Fruit fly (Drosophila melanogaster) whole organism, pupa: ENCODE measurements around the gene smog.

Experiments
- CG10348 ChIP-seq: fragments of 200-800 bp; sonication (Bioruptor generic); IDR thresholded peaks from 2 replicates; pipeline ENCODE4 v1.3.6; 2022; ENCODE audit warnings: missing biosample characterization, missing genetic modification characterization
- CG12605 ChIP-seq: fragments of 200-800 bp; sonication (Bioruptor generic); IDR thresholded peaks from 2 replicates; pipeline ENCODE4 v1.3.6; 2022; ENCODE audit warnings: missing biosample characterization, missing genetic modification characterization
- CG13204 ChIP-seq: fragments of 200-800 bp; sonication (Bioruptor generic); optimal IDR thresholded peaks from 2 replicates; lab custom pipeline; 2018; ENCODE audit warnings: missing biosample characterization, mild to moderate bottlenecking, missing genetic modification characterization, moderate library complexity
- CG14655 ChIP-seq: fragments of 200-800 bp; sonication (Bioruptor generic); optimal IDR thresholded peaks from 3 replicates; lab custom pipeline; 2017; ENCODE audit warnings: mild to moderate bottlenecking, missing biosample characterization, missing genetic modification reagents, missing genetic modification characterization
- CG15710 ChIP-seq: fragments of 200-800 bp; sonication (Bioruptor generic); optimal IDR thresholded peaks from 2 replicates; lab custom pipeline; 2018; ENCODE audit warnings: missing biosample characterization, mild to moderate bottlenecking, missing genetic modification characterization, moderate library complexity
- CG17806 ChIP-seq: fragments of 200-800 bp; sonication (Bioruptor generic); optimal IDR thresholded peaks from 2 replicates; lab custom pipeline; 2018; ENCODE audit warnings: missing biosample characterization, mild to moderate bottlenecking, missing genetic modification characterization, moderate library complexity
- CG32121 ChIP-seq: fragments of 200-800 bp; sonication (Bioruptor generic); IDR thresholded peaks from 2 replicates; pipeline ENCODE4 v1.3.6; 2022; ENCODE audit warnings: missing biosample characterization, missing genetic modification characterization
- CG34367 ChIP-seq: fragments of 200-800 bp; sonication (Bioruptor generic); optimal IDR thresholded peaks from 2 replicates; lab custom pipeline; 2018; ENCODE audit warnings: missing biosample characterization, mild to moderate bottlenecking, missing genetic modification characterization
- CG4496 ChIP-seq: fragments of 200-800 bp; sonication (Bioruptor generic); IDR thresholded peaks from 3 replicates; pipeline ENCODE4 v1.3.6; 2022; ENCODE audit warnings: missing biosample characterization, missing genetic modification characterization
- CG8159 ChIP-seq: fragments of 200-800 bp; sonication (Bioruptor generic); optimal IDR thresholded peaks from 3 replicates; lab custom pipeline; 2018; ENCODE audit warnings: missing biosample characterization, mild to moderate bottlenecking, missing genetic modification characterization, moderate library complexity
- CG8301 ChIP-seq: fragments of 200-800 bp; sonication (Bioruptor generic); optimal IDR thresholded peaks from 2 replicates; lab custom pipeline; 2018; ENCODE audit warnings: missing biosample characterization, mild to moderate bottlenecking, missing genetic modification characterization
- CG9948 ChIP-seq: fragments of 200-800 bp; sonication (Bioruptor generic); optimal IDR thresholded peaks from 2 replicates; lab custom pipeline; 2018; ENCODE audit warnings: missing biosample characterization, mild to moderate bottlenecking, missing genetic modification characterization, moderate library complexity
- D1 ChIP-seq: fragments of 200-800 bp; sonication (Bioruptor generic); optimal IDR thresholded peaks from 2 replicates; lab custom pipeline; 2018; ENCODE audit warnings: missing biosample characterization, mild to moderate bottlenecking, missing genetic modification characterization, moderate library complexity
- EcR ChIP-seq: fragments of 200-800 bp; sonication (Bioruptor generic); optimal IDR thresholded peaks from 3 replicates; lab custom pipeline; 2019; ENCODE audit warnings: missing biosample characterization, missing genetic modification characterization, mild to moderate bottlenecking, moderate library complexity, missing genetic modification reagents
- Ets98B ChIP-seq: fragments of 200-800 bp; sonication (Bioruptor generic); IDR thresholded peaks from 2 replicates; pipeline ENCODE4 v1.3.6; 2022; ENCODE audit warnings: missing biosample characterization, missing genetic modification characterization
- Pif1A ChIP-seq: fragments of 200-800 bp; sonication (Bioruptor generic); optimal IDR thresholded peaks from 3 replicates; lab custom pipeline; 2016; ENCODE audit warnings: missing biosample characterization, missing genetic modification characterization
- Pif1B ChIP-seq: fragments of 200-800 bp; sonication (Bioruptor generic); optimal IDR thresholded peaks from 3 replicates; lab custom pipeline; 2016; ENCODE audit warnings: missing biosample characterization, missing genetic modification characterization
- Snoo ChIP-seq: fragments of 200-800 bp; sonication (Bioruptor generic); optimal IDR thresholded peaks from 3 replicates; lab custom pipeline; 2017; ENCODE audit warnings: missing biosample characterization, mild to moderate bottlenecking, missing genetic modification characterization, inconsistent platforms
- fd96Ca ChIP-seq: fragments of 200-800 bp; sonication (Bioruptor generic); IDR thresholded peaks from 3 replicates; pipeline ENCODE4 v1.3.6; 2022; ENCODE audit warnings: missing biosample characterization, missing genetic modification characterization
- gl ChIP-seq: fragments of 200-800 bp; sonication (Bioruptor generic); optimal IDR thresholded peaks from 2 replicates; lab custom pipeline; 2018; ENCODE audit warnings: missing biosample characterization, mild to moderate bottlenecking, missing genetic modification characterization
- rn ChIP-seq: fragments of 200-800 bp; sonication (Bioruptor generic); IDR thresholded peaks from 2 replicates; pipeline ENCODE4 v1.3.6; 2022; ENCODE audit warnings: missing biosample characterization, missing genetic modification characterization

Gene smog

DNA sequence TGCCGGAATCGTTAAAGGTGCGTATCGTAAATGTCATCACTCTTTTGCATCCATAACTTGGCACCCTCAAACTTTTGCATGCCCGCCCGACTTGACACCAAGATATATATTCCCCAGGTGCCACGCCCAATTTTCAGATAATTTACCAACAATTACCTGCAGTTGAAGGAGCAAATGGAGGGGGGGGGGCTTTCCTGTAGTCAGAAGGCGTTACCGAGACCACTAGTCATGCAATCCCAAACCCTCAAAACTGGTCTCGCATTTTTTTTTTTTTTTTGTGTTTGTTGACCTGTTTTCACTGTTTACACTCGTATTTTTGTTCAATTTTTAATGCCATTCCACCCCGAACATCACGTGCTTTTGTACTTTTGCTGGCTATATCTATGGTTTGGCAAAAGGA lies 27.0 kb upstream of the smog start:
- TF ChIP-seq CG32121 (GFP tag; lab: Robert Waterston, UW): no peak
- TF ChIP-seq EcR (GFP tag; lab: Kevin White, UChicago): peak; percentile 21

DNA sequence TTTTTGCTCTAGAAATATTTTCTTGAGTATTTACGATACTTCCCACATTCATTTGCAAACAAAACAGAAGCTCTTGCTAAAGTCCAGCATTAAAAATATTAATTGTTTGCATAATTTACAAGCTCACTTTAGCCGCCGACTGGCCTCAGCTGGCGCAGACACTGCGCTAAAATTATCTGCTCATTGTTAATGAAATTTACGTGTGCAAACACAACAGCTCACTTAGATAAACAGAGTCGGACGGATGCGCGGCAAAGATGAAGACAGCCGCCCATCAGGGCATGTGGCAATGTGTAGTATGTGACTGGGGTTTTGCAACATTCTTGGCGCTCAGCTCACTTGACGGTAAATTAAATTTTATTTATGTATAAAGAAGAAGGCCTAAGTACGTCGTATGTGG lies 23.6 kb upstream of the smog start:
- TF ChIP-seq gl (tag; lab: Kevin White, UChicago) (no peak), D1 (no peak), rn (GFP tag; lab: Robert Waterston, UW) (no peak), CG4496 (GFP tag; lab: Robert Waterston, UW) (no peak), CG32121 (GFP tag; lab: Robert Waterston, UW) (no peak), CG8301 (tag; lab: Kevin White, UChicago) (no peak)

DNA sequence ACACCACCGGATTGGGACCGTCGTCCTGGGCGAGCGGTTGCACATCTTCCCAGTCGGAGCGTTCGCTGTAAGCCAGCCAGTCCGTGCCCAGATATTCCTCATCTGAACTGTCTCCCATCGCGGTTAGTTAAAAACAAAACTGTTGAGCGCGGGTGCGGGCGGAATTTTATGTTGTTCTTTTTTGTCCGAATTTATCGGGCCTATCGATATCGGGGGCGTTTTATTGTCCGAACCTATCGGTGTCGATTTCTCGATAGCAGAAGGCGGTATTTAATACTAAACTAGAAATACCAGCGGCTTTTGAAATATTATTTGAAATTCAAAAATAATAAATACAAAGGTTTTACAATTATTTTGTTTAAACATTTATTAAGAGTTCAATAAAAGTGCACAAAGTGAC lies 22.2 kb upstream of the smog start, which contains the start of gene Fnta:
Fnta (minus strand) TSS at position 204 of the 400 bp plus-strand sequence.
- TF ChIP-seq Pif1A (GFP tag; lab: Kevin White, UChicago) (no peak), CG14655 (GFP tag; lab: Kevin White, UChicago) (no peak), CG8301 (tag; lab: Kevin White, UChicago) (no peak), Pif1B (GFP tag; lab: Kevin White, UChicago) (no peak), CG12605 (no peak), CG4496 (GFP tag; lab: Robert Waterston, UW) (peak; percentile 25; the same call in 2 of the 3 replicates), EcR (GFP tag; lab: Kevin White, UChicago) (peak; percentile 30), CG17806 (tag; lab: Kevin White, UChicago) (no peak), gl (tag; lab: Kevin White, UChicago) (no peak), D1 (no peak), fd96Ca (GFP tag; lab: Robert Waterston, UW) (no peak), rn (GFP tag; lab: Robert Waterston, UW) (no peak), CG9948 (tag; lab: Kevin White, UChicago) (no peak), Ets98B (no peak), CG34367 (tag; lab: Kevin White, UChicago) (no peak), CG13204 (GFP tag; lab: Kevin White, UChicago) (no peak), Snoo (tag; lab: Kevin White, UChicago) (no peak), CG8159 (no peak)

DNA sequence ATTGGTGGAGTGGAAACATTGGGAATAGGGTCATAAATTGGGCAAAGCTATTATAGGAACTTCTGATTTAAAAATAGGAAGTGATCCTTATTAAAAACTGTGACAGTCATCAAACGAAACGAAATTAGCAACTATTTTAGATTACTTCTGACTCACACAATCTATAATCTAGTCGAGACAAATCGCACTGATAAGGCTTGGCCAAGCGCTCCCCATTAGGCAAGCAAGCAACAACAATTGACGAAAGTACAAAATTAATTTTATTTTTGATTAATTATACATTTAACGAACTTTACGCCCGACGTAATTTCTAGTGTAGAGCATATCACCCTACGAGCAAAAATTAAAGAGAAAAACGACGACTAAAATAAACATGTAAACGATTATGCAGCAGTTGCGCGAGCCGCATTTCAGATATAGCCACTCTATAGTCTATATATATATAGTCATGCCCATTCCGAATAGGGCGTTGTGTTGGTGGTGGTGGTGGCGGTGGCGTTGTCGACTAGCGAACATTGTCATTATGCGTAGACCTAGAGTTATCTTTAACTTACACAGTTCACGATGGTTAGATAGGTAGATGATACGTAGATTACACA lies 17.5 kb upstream of the smog start, which contains the start of gene Ir25a:
Ir25a (minus strand) TSS at position 210 of the 599 bp plus-strand sequence.
- no peak for TF ChIP-seq gl (tag; lab: Kevin White, UChicago)
- TF ChIP-seq fd96Ca (GFP tag; lab: Robert Waterston, UW): no peak
- TF ChIP-seq CG17806 (tag; lab: Kevin White, UChicago): no peak
- no peak for TF ChIP-seq CG9948 (tag; lab: Kevin White, UChicago)
- no peak for TF ChIP-seq Pif1A (GFP tag; lab: Kevin White, UChicago)
- TF ChIP-seq EcR (GFP tag; lab: Kevin White, UChicago): no peak
- TF ChIP-seq Ets98B: no peak
- TF ChIP-seq CG8301 (tag; lab: Kevin White, UChicago): no peak
- no peak for TF ChIP-seq CG8159
- no peak for TF ChIP-seq CG15710 (tag; lab: Kevin White, UChicago)
- no peak for TF ChIP-seq Snoo (tag; lab: Kevin White, UChicago)
- TF ChIP-seq rn (GFP tag; lab: Robert Waterston, UW): no peak
- TF ChIP-seq CG12605: no peak
- TF ChIP-seq CG10348: no peak
- TF ChIP-seq CG32121 (GFP tag; lab: Robert Waterston, UW): no peak
- no peak for TF ChIP-seq CG14655 (GFP tag; lab: Kevin White, UChicago)
- TF ChIP-seq D1: no peak

DNA sequence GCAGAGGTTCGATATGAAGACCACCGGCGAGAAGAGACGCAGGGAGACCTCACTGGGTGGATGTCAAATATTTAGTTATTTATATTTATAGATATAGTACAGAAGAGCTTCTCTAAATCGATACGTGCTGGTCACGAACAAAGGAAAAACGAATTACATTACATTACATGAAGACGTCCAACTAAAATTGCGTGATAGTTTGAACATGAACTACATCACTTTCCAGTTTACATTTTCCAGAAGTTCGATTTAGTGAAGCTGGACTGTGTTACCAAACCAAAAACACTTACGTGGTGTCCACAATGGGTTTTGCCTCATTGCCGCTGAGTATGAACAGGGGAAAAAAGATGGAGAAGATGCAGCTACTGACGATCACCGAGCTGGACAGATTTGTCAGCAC lies 16.5 kb upstream of the smog start:
- no peak for TF ChIP-seq CG8159
- TF ChIP-seq CG32121 (GFP tag; lab: Robert Waterston, UW): no peak
- no peak for TF ChIP-seq CG12605
- TF ChIP-seq CG14655 (GFP tag; lab: Kevin White, UChicago): no peak
- 0 out of 2 replicates have a peak, but pooled peaks have one; percentile 22 for TF ChIP-seq Ets98B
- TF ChIP-seq gl (tag; lab: Kevin White, UChicago): no peak
- TF ChIP-seq rn (GFP tag; lab: Robert Waterston, UW): no peak
- TF ChIP-seq CG4496 (GFP tag; lab: Robert Waterston, UW): 0 out of 3 replicates have a peak, but pooled peaks have one; percentile 36
- TF ChIP-seq Snoo (tag; lab: Kevin White, UChicago): no peak
- TF ChIP-seq fd96Ca (GFP tag; lab: Robert Waterston, UW): no peak
- TF ChIP-seq Pif1B (GFP tag; lab: Kevin White, UChicago): no peak
- TF ChIP-seq Pif1A (GFP tag; lab: Kevin White, UChicago): no peak
- no peak for TF ChIP-seq CG17806 (tag; lab: Kevin White, UChicago)
- TF ChIP-seq CG34367 (tag; lab: Kevin White, UChicago): no peak
- TF ChIP-seq EcR (GFP tag; lab: Kevin White, UChicago): no peak
- TF ChIP-seq D1: no peak

DNA sequence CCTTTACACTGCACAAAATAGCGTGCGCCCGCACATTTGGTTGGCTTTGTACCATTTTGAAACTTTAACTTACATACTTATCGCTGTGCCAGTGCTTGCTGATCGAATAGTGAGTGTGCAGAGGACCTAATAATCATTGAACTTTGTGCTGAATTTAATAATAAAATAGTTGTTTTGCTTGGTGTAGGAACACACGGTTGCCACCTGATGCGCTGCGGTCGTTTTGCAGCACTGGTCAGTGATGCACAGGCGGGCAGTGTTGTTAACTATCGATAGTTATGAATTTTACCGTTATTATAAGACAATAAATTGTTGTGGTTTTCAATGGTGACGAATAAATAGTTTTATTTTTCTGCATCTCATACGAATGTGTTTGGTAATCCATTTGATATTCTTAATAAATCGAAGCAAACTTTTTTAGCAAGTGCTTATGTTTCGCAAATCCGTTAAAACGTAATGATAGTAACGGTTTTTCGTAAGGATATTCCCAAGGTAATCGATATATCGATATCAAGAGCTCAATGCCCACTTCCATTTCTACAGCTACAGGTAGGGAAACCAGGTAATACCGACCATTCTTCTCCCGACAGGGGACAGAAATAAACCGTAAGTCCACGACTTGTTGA lies 14.8 kb upstream of the smog start, which contains the start of the genes tank and CG12194:
tank (minus strand) TSS at position 228 of the 626 bp plus-strand sequence.
CG12194 (plus strand) TSS at position 576 of the 626 bp plus-strand sequence.
- TF ChIP-seq CG10348 (peak; percentile 99), Pif1A (GFP tag; lab: Kevin White, UChicago) (peak; percentile 100), CG14655 (GFP tag; lab: Kevin White, UChicago) (peak; percentile 100), CG8159 (peak; percentile 97), Pif1B (GFP tag; lab: Kevin White, UChicago) (peak; percentile 99), CG4496 (GFP tag; lab: Robert Waterston, UW) (peak; percentile 100), Snoo (tag; lab: Kevin White, UChicago) (peak; percentile 98), D1 (no peak), rn (GFP tag; lab: Robert Waterston, UW) (peak; percentile 99), CG34367 (tag; lab: Kevin White, UChicago) (peak; percentile 99), CG15710 (tag; lab: Kevin White, UChicago) (peak; percentile 96), gl (tag; lab: Kevin White, UChicago) (peak; percentile 97), fd96Ca (GFP tag; lab: Robert Waterston, UW) (peak; percentile 100), Ets98B (peak; percentile 100), EcR (GFP tag; lab: Kevin White, UChicago) (peak; percentile 29), CG8301 (tag; lab: Kevin White, UChicago) (peak; percentile 100), CG13204 (GFP tag; lab: Kevin White, UChicago) (no peak), CG32121 (GFP tag; lab: Robert Waterston, UW) (peak; percentile 100), CG17806 (tag; lab: Kevin White, UChicago) (peak; percentile 99), CG12605 (peak; percentile 99), CG9948 (tag; lab: Kevin White, UChicago) (peak; percentile 99)
